Fruit fly (Drosophila melanogaster) whole organism, embryonic: ENCODE measurements around the gene CG6028.

Experiments
- ATbp ChIP-seq: fragments of 200-800 bp; sonication (Bioruptor generic); optimal IDR thresholded peaks from 2 replicates; lab custom pipeline; 2017; ENCODE audit warnings: missing biosample characterization, mild to moderate bottlenecking, missing genetic modification characterization, missing genetic modification reagents
- Bgb ChIP-seq: fragments of 200-800 bp; sonication (Bioruptor generic); IDR thresholded peaks from 2 replicates; pipeline ENCODE4 v1.3.6; 2022; ENCODE audit warnings: missing biosample characterization, missing genetic modification characterization; ENCODE audit not compliant: partially characterized antibody
- CG11247 ChIP-seq: fragments of 200-800 bp; sonication (Bioruptor generic); IDR thresholded peaks from 2 replicates; pipeline ENCODE4 v1.3.6; 2022; ENCODE audit warnings: missing biosample characterization, missing genetic modification characterization
- CG11398 ChIP-seq: fragments of 200-800 bp; sonication (Bioruptor generic); optimal IDR thresholded peaks from 2 replicates; lab custom pipeline; 2016; ENCODE audit warnings: missing biosample characterization, missing genetic modification characterization
- CG11504 ChIP-seq: fragments of 200-800 bp; sonication (Bioruptor generic); optimal IDR thresholded peaks from 3 replicates; lab custom pipeline; 2019; ENCODE audit warnings: missing biosample characterization, mild to moderate bottlenecking, missing genetic modification characterization, moderate library complexity
- CG13624 ChIP-seq: fragments of 200-800 bp; sonication (Bioruptor generic); optimal IDR thresholded peaks from 2 replicates; lab custom pipeline; 2016; ENCODE audit warnings: missing biosample characterization, missing genetic modification characterization
- CG13894 ChIP-seq: fragments of 200-800 bp; sonication (Bioruptor generic); optimal IDR thresholded peaks from 3 replicates; lab custom pipeline; 2018; ENCODE audit warnings: missing biosample characterization, mild to moderate bottlenecking, missing genetic modification characterization, moderate library complexity
- CG17912 ChIP-seq: fragments of 200-800 bp; sonication (Bioruptor generic); optimal IDR thresholded peaks from 2 replicates; lab custom pipeline; 2018; ENCODE audit warnings: missing biosample characterization, mild to moderate bottlenecking, missing genetic modification characterization
- CG1832 ChIP-seq: fragments of 200-800 bp; sonication (Bioruptor generic); optimal IDR thresholded peaks from 2 replicates; lab custom pipeline; 2017; ENCODE audit warnings: missing biosample characterization, mild to moderate bottlenecking, missing genetic modification characterization, inconsistent platforms
- CG4282 ChIP-seq: fragments of 200-800 bp; sonication (Bioruptor generic); optimal IDR thresholded peaks from 2 replicates; lab custom pipeline; 2016; ENCODE audit warnings: missing biosample characterization, missing genetic modification characterization
- CG6175 ChIP-seq: fragments of 200-800 bp; sonication (Bioruptor generic); IDR thresholded peaks from 3 replicates; pipeline ENCODE4 v1.3.6; 2022; ENCODE audit warnings: missing biosample characterization, missing genetic modification characterization
- CG7928 ChIP-seq: fragments of 200-800 bp; sonication (Bioruptor generic); optimal IDR thresholded peaks from 2 replicates; lab custom pipeline; 2017; ENCODE audit warnings: missing biosample characterization, mild to moderate bottlenecking, missing genetic modification characterization
- CG7987 ChIP-seq: fragments of 200-800 bp; sonication (Bioruptor generic); optimal IDR thresholded peaks from 2 replicates; lab custom pipeline; 2018; ENCODE audit warnings: missing biosample characterization, mild to moderate bottlenecking, missing genetic modification characterization, moderate library complexity
- CG8089 ChIP-seq: fragments of 200-800 bp; sonication (Bioruptor generic); optimal IDR thresholded peaks from 3 replicates; lab custom pipeline; 2016; ENCODE audit warnings: missing biosample characterization, missing genetic modification characterization
- CG8765 ChIP-seq: fragments of 200-800 bp; sonication (Bioruptor generic); IDR thresholded peaks from 2 replicates; pipeline ENCODE4 v1.3.6; 2022; ENCODE audit warnings: missing biosample characterization, missing genetic modification characterization
- CG9797 ChIP-seq: fragments of 200-800 bp; sonication (Bioruptor generic); optimal IDR thresholded peaks from 3 replicates; lab custom pipeline; 2018; ENCODE audit warnings: missing biosample characterization, mild to moderate bottlenecking, missing genetic modification characterization
- CG9817 ChIP-seq: fragments of 200-800 bp; sonication (Bioruptor generic); optimal IDR thresholded peaks from 2 replicates; lab custom pipeline; 2018; ENCODE audit warnings: missing biosample characterization, mild to moderate bottlenecking, missing genetic modification characterization, moderate library complexity
- CG9876 ChIP-seq: fragments of 200-800 bp; sonication (Bioruptor generic); optimal IDR thresholded peaks from 2 replicates; lab custom pipeline; 2016; ENCODE audit warnings: missing biosample characterization, missing genetic modification characterization
- CG9932 ChIP-seq: fragments of 200-800 bp; sonication (Bioruptor generic); IDR thresholded peaks from 2 replicates; pipeline ENCODE4 v1.3.6; 2022; ENCODE audit warnings: missing biosample characterization, missing genetic modification characterization
- Ets65A ChIP-seq: fragments of 200-800 bp; sonication (Bioruptor generic); peaks from one replicate; lab custom pipeline; 2016; ENCODE audit warnings: missing biosample characterization, missing genetic modification characterization
- Fer2 ChIP-seq: fragments of 200-800 bp; sonication (Bioruptor generic); optimal IDR thresholded peaks from 2 replicates; lab custom pipeline; 2018; ENCODE audit warnings: missing biosample characterization, mild to moderate bottlenecking, missing genetic modification characterization, moderate library complexity
- H2.0 ChIP-seq: fragments of 200-800 bp; sonication (Bioruptor generic); IDR thresholded peaks from 2 replicates; pipeline ENCODE4 v1.3.6; 2022; ENCODE audit warnings: missing biosample characterization, missing genetic modification characterization
- HmgZ ChIP-seq: fragments of 200-800 bp; sonication (Bioruptor generic); optimal IDR thresholded peaks from 2 replicates; lab custom pipeline; 2018; ENCODE audit warnings: missing biosample characterization, mild to moderate bottlenecking, missing genetic modification characterization
- Hmx ChIP-seq: fragments of 200-800 bp; sonication (Bioruptor generic); optimal IDR thresholded peaks from 2 replicates; lab custom pipeline; 2016; ENCODE audit warnings: missing biosample characterization, missing genetic modification characterization
- Lhr ChIP-seq: fragments of 200-800 bp; sonication (Bioruptor generic); optimal IDR thresholded peaks from 3 replicates; lab custom pipeline; 2017; ENCODE audit warnings: mild to moderate bottlenecking, missing biosample characterization, missing genetic modification reagents, missing genetic modification characterization
- Myb ChIP-seq: fragments of 200-800 bp; sonication (Bioruptor generic); optimal IDR thresholded peaks from 2 replicates; lab custom pipeline; 2016; ENCODE audit warnings: missing biosample characterization, missing genetic modification characterization
- NK7.1 ChIP-seq: fragments of 200-800 bp; sonication (Bioruptor generic); optimal IDR thresholded peaks from 3 replicates; lab custom pipeline; 2016; ENCODE audit warnings: missing biosample characterization, missing genetic modification characterization
- Opbp ChIP-seq: fragments of 200-800 bp; sonication (Bioruptor generic); IDR thresholded peaks from 3 replicates; pipeline ENCODE4 v1.3.6; 2022; ENCODE audit warnings: missing biosample characterization, missing genetic modification characterization; ENCODE audit not compliant: partially characterized antibody
- Poxn ChIP-seq: fragments of 200-800 bp; sonication (Bioruptor generic); IDR thresholded peaks from 2 replicates; pipeline ENCODE4 v1.3.6; 2022; ENCODE audit warnings: missing biosample characterization, missing genetic modification characterization
- Side ChIP-seq: fragments of 200-800 bp; sonication (Bioruptor generic); optimal IDR thresholded peaks from 2 replicates; lab custom pipeline; 2016; ENCODE audit warnings: missing biosample characterization, missing genetic modification characterization
- ash1 ChIP-seq: fragments of 200-800 bp; sonication (Bioruptor generic); optimal IDR thresholded peaks from 2 replicates; lab custom pipeline; 2018; ENCODE audit warnings: missing biosample characterization, mild to moderate bottlenecking, missing genetic modification characterization
- bowl ChIP-seq: fragments of 200-800 bp; sonication (Bioruptor generic); IDR thresholded peaks from 2 replicates; pipeline ENCODE4 v1.3.6; 2022; ENCODE audit warnings: missing biosample characterization, missing genetic modification characterization
- chif ChIP-seq, 2 experiments: fragments of 200-800 bp; sonication (Bioruptor generic); optimal IDR thresholded peaks; 3 replicates each; lab custom pipeline; 2016; ENCODE audit warnings: missing biosample characterization in 2 of 2, missing genetic modification characterization in 2 of 2
- corto ChIP-seq: fragments of 200-800 bp; sonication (Bioruptor generic); optimal IDR thresholded peaks from 2 replicates; lab custom pipeline; 2016; ENCODE audit warnings: missing biosample characterization, mild to moderate bottlenecking, missing genetic modification characterization, moderate library complexity
- crc ChIP-seq: fragments of 200-800 bp; sonication (Bioruptor generic); optimal IDR thresholded peaks from 2 replicates; lab custom pipeline; 2016; ENCODE audit warnings: missing biosample characterization, missing genetic modification characterization
- ftz-f1 ChIP-seq: fragments of 200-800 bp; sonication (Bioruptor generic); optimal IDR thresholded peaks from 2 replicates; lab custom pipeline; 2016; ENCODE audit warnings: missing biosample characterization, missing genetic modification characterization
- fu2 ChIP-seq: fragments of 200-800 bp; sonication (Bioruptor generic); optimal IDR thresholded peaks from 2 replicates; lab custom pipeline; 2016; ENCODE audit warnings: missing biosample characterization, missing genetic modification characterization
- klu ChIP-seq: fragments of 200-800 bp; sonication (Bioruptor generic); IDR thresholded peaks from 2 replicates; pipeline ENCODE4 v1.3.6; 2022; ENCODE audit warnings: missing biosample characterization, missing genetic modification characterization
- nerfin-2 ChIP-seq: fragments of 200-800 bp; sonication (Bioruptor generic); IDR thresholded peaks from 2 replicates; pipeline ENCODE4 v1.3.6; 2022; ENCODE audit warnings: missing biosample characterization, missing genetic modification characterization; ENCODE audit not compliant: partially characterized antibody
- nmo ChIP-seq: fragments of 200-800 bp; sonication (Bioruptor generic); optimal IDR thresholded peaks from 2 replicates; lab custom pipeline; 2018; ENCODE audit warnings: missing biosample characterization, mild to moderate bottlenecking, missing genetic modification characterization, moderate library complexity
- nom ChIP-seq: fragments of 200-800 bp; sonication (Bioruptor generic); optimal IDR thresholded peaks from 2 replicates; lab custom pipeline; 2017; ENCODE audit warnings: missing biosample characterization, missing genetic modification characterization, mild to moderate bottlenecking, moderate library complexity, missing genetic modification reagents
- pita ChIP-seq: fragments of 200-800 bp; sonication (Bioruptor generic); optimal IDR thresholded peaks from 2 replicates; lab custom pipeline; 2017; ENCODE audit warnings: missing biosample characterization, mild to moderate bottlenecking, missing genetic modification characterization
- ranshi ChIP-seq: fragments of 200-800 bp; sonication (Bioruptor generic); IDR thresholded peaks from 2 replicates; pipeline ENCODE4 v1.3.6; 2022; ENCODE audit warnings: missing biosample characterization, missing genetic modification characterization
- sd ChIP-seq: fragments of 200-800 bp; sonication (Bioruptor generic); optimal IDR thresholded peaks from 3 replicates; lab custom pipeline; 2018; ENCODE audit warnings: missing biosample characterization, mild to moderate bottlenecking, missing genetic modification characterization, moderate library complexity
- sna ChIP-seq: fragments of 200-800 bp; sonication (Bioruptor generic); IDR thresholded peaks from 2 replicates; pipeline ENCODE4 v1.3.6; 2022; ENCODE audit warnings: missing biosample characterization, missing genetic modification characterization; ENCODE audit not compliant: partially characterized antibody
- sr ChIP-seq: fragments of 200-800 bp; sonication (Bioruptor generic); IDR thresholded peaks from 3 replicates; pipeline ENCODE4 v1.3.6; 2022; ENCODE audit warnings: missing biosample characterization, missing genetic modification characterization
- tgo ChIP-seq: fragments of 200-800 bp; sonication (Bioruptor generic); IDR thresholded peaks from 3 replicates; pipeline ENCODE4 v1.3.6; 2022; ENCODE audit warnings: missing biosample characterization, missing genetic modification characterization
- trh ChIP-seq: fragments of 200-800 bp; sonication (Bioruptor generic); optimal IDR thresholded peaks from 2 replicates; lab custom pipeline; 2016; ENCODE audit warnings: missing biosample characterization, missing genetic modification characterization
- wor ChIP-seq: fragments of 200-800 bp; sonication (Bioruptor generic); IDR thresholded peaks from 2 replicates; pipeline ENCODE4 v1.3.6; 2022; ENCODE audit warnings: missing biosample characterization, missing genetic modification characterization
- zf30C ChIP-seq: fragments of 200-800 bp; sonication (Bioruptor generic); optimal IDR thresholded peaks from 3 replicates; lab custom pipeline; 2018; ENCODE audit warnings: missing biosample characterization, mild to moderate bottlenecking, missing genetic modification characterization

The CG6028 gene

DNA sequence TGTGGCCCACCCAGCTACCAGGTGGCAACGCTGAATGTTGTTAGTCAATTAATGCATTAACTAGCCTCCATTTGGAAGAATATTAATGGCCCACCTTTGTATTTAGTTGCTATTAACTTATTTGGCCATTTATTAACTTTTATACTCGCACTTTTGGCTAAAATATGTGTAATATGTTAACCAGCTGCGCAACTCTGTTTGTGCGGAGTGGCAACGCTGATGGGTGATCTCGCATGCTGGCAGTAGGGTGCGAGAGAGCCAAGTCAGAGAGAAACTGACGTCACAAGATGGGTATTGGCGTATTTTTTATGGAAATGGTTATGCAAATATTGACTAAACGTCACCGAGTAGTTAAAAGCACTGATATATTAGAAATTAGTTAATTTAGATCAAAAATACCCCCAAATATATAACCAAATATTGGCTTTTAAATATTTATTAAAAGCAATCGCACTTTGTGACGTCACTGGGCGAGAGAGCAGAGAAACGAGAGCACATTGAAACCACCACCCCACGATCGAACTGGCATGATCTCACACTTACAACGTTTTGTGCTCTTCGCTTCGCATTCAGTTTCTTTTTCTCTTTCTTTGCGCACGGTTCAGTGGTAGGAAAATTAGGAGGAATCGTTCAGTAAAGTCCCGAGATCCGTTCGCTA is 16.4 kb upstream of the CG6028 start, which contains the start of gene how (continued):
- TF ChIP-seq CG11504 (peak; percentile 40), sna (GFP tag; lab: Robert Waterston, UW) (no peak), Myb (GFP tag; lab: Kevin White, UChicago) (peak; percentile 74), CG9797 (GFP tag; lab: Kevin White, UChicago) (peak; percentile 18), CG17912 (GFP tag; lab: Kevin White, UChicago) (no peak), klu (GFP tag; lab: Robert Waterston, UW) (no peak), CG9932 (peak; percentile 39; the same call in 1 of the 2 replicates), ftz-f1 (GFP tag; lab: Kevin White, UChicago) (no peak), CG9817 (tag; lab: Kevin White, UChicago) (no peak), CG6175 (GFP tag; lab: Robert Waterston, UW) (no peak), CG8089 (GFP tag; lab: Kevin White, UChicago) (no peak), CG9876 (GFP tag; lab: Kevin White, UChicago) (no peak), Ets65A (GFP tag; lab: Kevin White, UChicago) (peak; percentile 79), H2.0 (GFP tag; lab: Robert Waterston, UW) (no peak), Opbp (GFP tag; lab: Robert Waterston, UW) (0 out of 3 replicates have a peak, but pooled peaks have one; percentile 32), tgo (GFP tag; lab: Robert Waterston, UW) (no peak), bowl (GFP tag; lab: Robert Waterston, UW) (no peak), CG1832 (GFP tag; lab: Kevin White, UChicago) (no peak), Bgb (GFP tag; lab: Robert Waterston, UW) (no peak), Fer2 (tag; lab: Kevin White, UChicago) (no peak), ash1 (GFP tag; lab: Kevin White, UChicago) (no peak), nerfin-2 (GFP tag; lab: Robert Waterston, UW) (no peak), sr (no peak), trh (GFP tag; lab: Kevin White, UChicago) (no peak), nom (GFP tag; lab: Kevin White, UChicago) (peak; percentile 36), Side (no peak), CG13894 (tag; lab: Kevin White, UChicago) (peak; percentile 33), wor (no peak), ranshi (GFP tag; lab: Robert Waterston, UW) (no peak), fu2 (GFP tag; lab: Kevin White, UChicago) (peak; percentile 3), chif (GFP tag; optimal IDR thresholded peaks at IDR 0.05; lab: Kevin White, UChicago) (peak in 1 of 2 experiments; percentile 45), Hmx (no peak), CG11247 (no peak), CG4282 (GFP tag; lab: Kevin White, UChicago) (no peak), pita (GFP tag; lab: Kevin White, UChicago) (no peak), Poxn (GFP tag; lab: Robert Waterston, UW) (no peak), HmgZ (tag; lab: Kevin White, UChicago) (peak; percentile 78), zf30C (GFP tag; lab: Kevin White, UChicago) (no peak), CG7987 (GFP tag; lab: Kevin White, UChicago) (no peak), nmo (GFP tag; lab: Kevin White, UChicago) (peak; percentile 21), CG8765 (GFP tag; lab: Robert Waterston, UW) (no peak), NK7.1 (peak; percentile 8), crc (GFP tag; lab: Kevin White, UChicago) (no peak), CG13624 (GFP tag; lab: Kevin White, UChicago) (peak; percentile 22), CG11398 (GFP tag; lab: Kevin White, UChicago) (no peak), corto (GFP tag; lab: Kevin White, UChicago) (no peak), sd (tag; lab: Kevin White, UChicago) (peak; percentile 42), CG7928 (GFP tag; lab: Kevin White, UChicago) (no peak), ATbp (no peak), Lhr (GFP tag; lab: Kevin White, UChicago) (no peak)
